Worm (Caenorhabditis elegans) whole organism, mixed stage, embryonic: ENCODE measurements around the gene pqn-15.

Experiments
- ceh-39 ChIP-seq: fragments of 150-350 bp; optimal IDR thresholded peaks from 2 replicates; lab custom pipeline; 2014; ENCODE audit warnings: missing biosample characterization, missing genetic modification characterization
- lin-13 ChIP-seq: fragments of 150-350 bp; optimal IDR thresholded peaks from 2 replicates; lab custom pipeline; 2014; ENCODE audit warnings: missing biosample characterization, missing genetic modification characterization
- lsy-2 ChIP-seq: fragments of 150-350 bp; optimal IDR thresholded peaks from 2 replicates; lab custom pipeline; 2014; ENCODE audit warnings: missing biosample characterization, missing genetic modification characterization
- nhr-12 ChIP-seq: fragments of 150-350 bp; optimal IDR thresholded peaks from 2 replicates; lab custom pipeline; 2014; ENCODE audit warnings: missing biosample characterization, missing genetic modification characterization
- nhr-28 ChIP-seq: fragments of 150-350 bp; optimal IDR thresholded peaks from 2 replicates; lab custom pipeline; 2014; ENCODE audit warnings: missing biosample characterization, missing genetic modification characterization
- nhr-76 ChIP-seq: sonication (generic microtip); optimal IDR thresholded peaks from 2 replicates; lab custom pipeline; 2017; ENCODE audit warnings: missing biosample characterization, missing genetic modification characterization
- sem-2 ChIP-seq: fragments of 200-800 bp; sonication (Bioruptor generic); optimal IDR thresholded peaks from 2 replicates; lab custom pipeline; 2018; ENCODE audit warnings: mild to moderate bottlenecking, missing genetic modification characterization, missing compliant biosample characterization
- snpc-4 ChIP-seq: fragments of 150-350 bp; optimal IDR thresholded peaks from 2 replicates; lab custom pipeline; 2014; ENCODE audit warnings: missing biosample characterization, missing genetic modification characterization
- unc-62 ChIP-seq: fragments of 150-350 bp; optimal IDR thresholded peaks from 2 replicates; lab custom pipeline; 2014; ENCODE audit warnings: missing biosample characterization, missing genetic modification reagents, missing genetic modification characterization
- zip-8 ChIP-seq: fragments of 150-350 bp; optimal IDR thresholded peaks from 2 replicates; lab custom pipeline; 2014; ENCODE audit warnings: missing biosample characterization, missing genetic modification characterization
- ztf-11 ChIP-seq: fragments of 150-350 bp; optimal IDR thresholded peaks from 2 replicates; lab custom pipeline; 2014; ENCODE audit warnings: missing biosample characterization, missing genetic modification characterization

- TF ChIP-seq nhr-12 (tag; lab: Kevin White, UChicago), result no peak
- TF ChIP-seq nhr-28, result no peak
- no peak for TF ChIP-seq lin-13 (tag; lab: Kevin White, UChicago)
- no peak for TF ChIP-seq zip-8 (tag; lab: Kevin White, UChicago)
- TF ChIP-seq ceh-39 (tag; lab: Kevin White, UChicago), result no peak
- TF ChIP-seq lsy-2 (tag; lab: Kevin White, UChicago), result no peak
- no peak for TF ChIP-seq snpc-4
- TF ChIP-seq unc-62 (GFP tag; lab: Kevin White, UChicago), result no peak
- TF ChIP-seq nhr-76 (tag; lab: Kevin White, UChicago), result no peak
- TF ChIP-seq sem-2, result no peak
- no peak for TF ChIP-seq ztf-11 (tag; lab: Kevin White, UChicago)
These were observed 37.2 kb upstream of the pqn-15 start, which contains the start of gene F14H12.3 for ce11 chrX:4343915-4344314.
